In genomic region chrX:2046124-2046722, ce11 we compare ENCODE assay signal across 5 worm cellular contexts.
TF ChIP-seq lines count a peak whose summit lies in the region.

igcm-4 (minus strand) TSS chrX:2046360.

TF ChIP-seq in whole organism, L1 larva, 84 proteins besides CTCF, POLR2A, EP300 and RAD21:
- no peak for TF ChIP-seq lin-35 (GFP tag; optimal IDR thresholded peaks at IDR 0.05; lab: Kevin White, UChicago)
- TF ChIP-seq skn-1 (tag; optimal IDR thresholded peaks at IDR 0.05; lab: Kevin White, UChicago) = no peak
- TF ChIP-seq ets-5 (GFP tag; IDR thresholded peaks at IDR 0.05; lab: Robert Waterston, UW) = no peak
- peak; percentile 26 for TF ChIP-seq nhr-85 (tag; lab: Kevin White, UChicago)
- TF ChIP-seq blmp-1 (tag; optimal IDR thresholded peaks at IDR 0.05; lab: Kevin White, UChicago) = peak; percentile 51
- 0 out of 2 replicates have a peak, but pooled peaks have one; percentile 30 for TF ChIP-seq mab-9 (GFP tag; IDR thresholded peaks at IDR 0.05; lab: Robert Waterston, UW)
- TF ChIP-seq lin-14 (GFP tag; optimal IDR thresholded peaks at IDR 0.05; lab: Kevin White, UChicago) = peak; percentile 46

TF ChIP-seq in whole organism, L3 larva, 47 proteins besides CTCF, POLR2A, EP300 and RAD21:
- TF ChIP-seq lin-39 (tag; optimal IDR thresholded peaks at IDR 0.05; lab: Kevin White, UChicago) (peak; percentile 14), tbx-2 (tag; optimal IDR thresholded peaks at IDR 0.05; lab: Kevin White, UChicago) (no peak), elt-3 (tag; optimal IDR thresholded peaks at IDR 0.05; lab: Kevin White, UChicago) (no peak)

TF ChIP-seq in whole organism, early embryonic, 17 proteins besides CTCF, POLR2A, EP300 and RAD21:
- TF ChIP-seq ama-1 (optimal IDR thresholded peaks at IDR 0.05; lab: Kevin White, UChicago) = no peak
- TF ChIP-seq hmbx-1 (tag; optimal IDR thresholded peaks at IDR 0.05; lab: Kevin White, UChicago) = no peak
- 0 out of 2 replicates have a peak, but pooled peaks have one; percentile 19 for TF ChIP-seq flt-1 (GFP tag; IDR thresholded peaks at IDR 0.05; lab: Robert Waterston, UW)
- 0 out of 2 replicates have a peak, but pooled peaks have one; percentile 5 for TF ChIP-seq pes-1 (GFP tag; IDR thresholded peaks at IDR 0.05; lab: Robert Waterston, UW)
- no peak for TF ChIP-seq ceh-13 (GFP tag; optimal IDR thresholded peaks at IDR 0.05; lab: Kevin White, UChicago)
- TF ChIP-seq tbx-37 (GFP tag; conservative IDR thresholded peaks at IDR 0.05; lab: Robert Waterston, UW) = no peak
- TF ChIP-seq ceh-36 (tag; optimal IDR thresholded peaks at IDR 0.05; lab: Kevin White, UChicago) = peak; percentile 62
- TF ChIP-seq scrt-1 (GFP tag; IDR thresholded peaks at IDR 0.05; lab: Robert Waterston, UW) = no peak
- no peak for TF ChIP-seq tbx-11 (GFP tag; IDR thresholded peaks at IDR 0.05; lab: Robert Waterston, UW)
- TF ChIP-seq sea-1 (GFP tag; conservative IDR thresholded peaks at IDR 0.05; lab: Robert Waterston, UW) = no peak
- TF ChIP-seq hmg-4 (GFP tag; optimal IDR thresholded peaks at IDR 0.05; lab: Kevin White, UChicago) = peak; percentile 66
- no peak for TF ChIP-seq F13C5.2 (tag; optimal IDR thresholded peaks at IDR 0.05; lab: Kevin White, UChicago)
- TF ChIP-seq ets-7 (tag; optimal IDR thresholded peaks at IDR 0.05; lab: Kevin White, UChicago) = no peak
- TF ChIP-seq tra-4 (tag; optimal IDR thresholded peaks at IDR 0.05; lab: Kevin White, UChicago) = no peak
- TF ChIP-seq hnd-1 (tag; optimal IDR thresholded peaks at IDR 0.05; lab: Kevin White, UChicago) = no peak
- no peak for TF ChIP-seq aly-1 (tag; optimal IDR thresholded peaks at IDR 0.05; lab: Kevin White, UChicago)
- TF ChIP-seq B0310.2 (tag; optimal IDR thresholded peaks at IDR 0.05; lab: Kevin White, UChicago) = peak; percentile 4
TF ChIP-seq in whole organism, early embryonic: peak in this region for 5.

TF ChIP-seq in whole organism, midembryonic, 9 proteins besides CTCF, POLR2A, EP300 and RAD21:
- TF ChIP-seq tab-1 (GFP tag; IDR thresholded peaks at IDR 0.05; lab: Robert Waterston, UW) (no peak), klf-2 (GFP tag; conservative IDR thresholded peaks at IDR 0.05; lab: Robert Waterston, UW) (no peak), ztf-23 (GFP tag; IDR thresholded peaks at IDR 0.05; lab: Robert Waterston, UW) (peak; percentile 59; the same call in 1 of the 2 replicates), med-1 (GFP tag; optimal IDR thresholded peaks at IDR 0.05; lab: Kevin White, UChicago; ENCODE audit: insufficient read depth) (no peak), ztf-29 (GFP tag; IDR thresholded peaks at IDR 0.05; lab: Robert Waterston, UW) (no peak), flt-1 (GFP tag; IDR thresholded peaks at IDR 0.05; lab: Robert Waterston, UW) (0 out of 2 replicates have a peak, but pooled peaks have one; percentile 40), ref-1 (GFP tag; conservative IDR thresholded peaks at IDR 0.05; lab: Robert Waterston, UW) (no peak), T22C8.4 (GFP tag; IDR thresholded peaks at IDR 0.05; lab: Robert Waterston, UW) (no peak), cog-1 (tag; optimal IDR thresholded peaks at IDR 0.05; lab: Kevin White, UChicago) (peak; percentile 27)

TF ChIP-seq in whole organism, young adult, 124 proteins besides CTCF, POLR2A, EP300 and RAD21:
- TF ChIP-seq lin-40 (tag; optimal IDR thresholded peaks at IDR 0.05; lab: Kevin White, UChicago) (no peak), nfyb-1 (GFP tag; IDR thresholded peaks at IDR 0.05; lab: Robert Waterston, UW) (0 out of 2 replicates have a peak, but pooled peaks have one; percentile 37), C17E4.6 (GFP tag; IDR thresholded peaks at IDR 0.05; lab: Robert Waterston, UW) (no peak), unc-62 (GFP tag; optimal IDR thresholded peaks at IDR 0.05; lab: Kevin White, UChicago) (peak; percentile 79), hmg-1.2 (GFP tag; IDR thresholded peaks at IDR 0.05; lab: Robert Waterston, UW) (no peak), egl-44 (GFP tag; IDR thresholded peaks at IDR 0.05; lab: Robert Waterston, UW) (peak; percentile 49; the same call in 1 of the 2 replicates)
TF ChIP-seq in whole organism, young adult: peak in this region for 3.

Comparison
In these comparisons a context has a peak if more than half of its experiments do, and no peak if none do; other contexts are left out.
1. Of the 8 proteins assayed by ChIP-seq in both whole organism, young adult and whole organism, L1 larva: peak only in whole organism, young adult: unc-62; only in whole organism, L1 larva: none; in both: none; in neither: 7.